Fruit fly (Drosophila melanogaster) whole organism, embryonic: Measurements from ENCODE around the gene TbCMF46.

Experiments used
- CG1024 ChIP-seq: fragments of 200-800 bp; sonication (Bioruptor generic); IDR thresholded peaks from 2 replicates; pipeline ENCODE4 v1.3.6; 2022; ENCODE audit warnings: missing biosample characterization, missing genetic modification characterization
- CG10366 ChIP-seq: fragments of 200-800 bp; sonication (Bioruptor generic); IDR thresholded peaks from 2 replicates; pipeline ENCODE4 v1.3.6; 2022; ENCODE audit warnings: missing biosample characterization, missing genetic modification characterization
- CG11456 ChIP-seq: fragments of 200-800 bp; sonication (Bioruptor generic); IDR thresholded peaks from 3 replicates; pipeline ENCODE4 v1.3.6; 2022; ENCODE audit warnings: missing biosample characterization, missing genetic modification characterization
- CG13424 ChIP-seq: fragments of 200-800 bp; sonication (Bioruptor generic); optimal IDR thresholded peaks from 2 replicates; lab custom pipeline; 2019; ENCODE audit warnings: missing biosample characterization, mild to moderate bottlenecking, missing genetic modification characterization, moderate library complexity
- CG13775 ChIP-seq: fragments of 200-800 bp; sonication (Bioruptor generic); optimal IDR thresholded peaks from 3 replicates; lab custom pipeline; 2017; ENCODE audit warnings: missing biosample characterization, mild to moderate bottlenecking, missing genetic modification characterization
- CG14014 ChIP-seq: fragments of 200-800 bp; sonication (Bioruptor generic); IDR thresholded peaks from 2 replicates; pipeline ENCODE4 v1.3.6; 2022; ENCODE audit warnings: missing biosample characterization, missing genetic modification characterization
- CG14965 ChIP-seq: fragments of 200-800 bp; sonication (Bioruptor generic); optimal IDR thresholded peaks from 2 replicates; lab custom pipeline; 2016; ENCODE audit warnings: missing biosample characterization, missing genetic modification characterization, borderline replicate concordance
- CG15269 ChIP-seq: fragments of 200-800 bp; sonication (Bioruptor generic); optimal IDR thresholded peaks from 2 replicates; lab custom pipeline; 2018; ENCODE audit warnings: missing biosample characterization, mild to moderate bottlenecking, missing genetic modification characterization, moderate library complexity
- CG1603 ChIP-seq: fragments of 200-800 bp; sonication (Bioruptor generic); optimal IDR thresholded peaks from 2 replicates; lab custom pipeline; 2019; ENCODE audit warnings: missing biosample characterization, mild to moderate bottlenecking, missing genetic modification characterization, moderate library complexity
- CG16779 ChIP-seq: fragments of 200-800 bp; sonication (Bioruptor generic); IDR thresholded peaks from 2 replicates; pipeline ENCODE4 v1.3.6; 2022; ENCODE audit warnings: missing biosample characterization, missing genetic modification characterization
- CG17186 ChIP-seq: fragments of 200-800 bp; sonication (Bioruptor generic); optimal IDR thresholded peaks from 3 replicates; lab custom pipeline; 2017; ENCODE audit warnings: missing biosample characterization, missing genetic modification reagents, missing genetic modification characterization
- CG17385 ChIP-seq: fragments of 200-800 bp; sonication (Bioruptor generic); optimal IDR thresholded peaks from 3 replicates; lab custom pipeline; 2018; ENCODE audit warnings: missing biosample characterization, mild to moderate bottlenecking, missing genetic modification characterization
- CG30020 ChIP-seq: fragments of 200-800 bp; optimal IDR thresholded peaks from 2 replicates; lab custom pipeline; 2019; ENCODE audit warnings: missing biosample characterization, mild to moderate bottlenecking, missing genetic modification characterization, moderate library complexity
- CG31441 ChIP-seq: fragments of 200-800 bp; sonication (Bioruptor generic); IDR thresholded peaks from 2 replicates; pipeline ENCODE4 v1.3.6; 2022; ENCODE audit warnings: missing biosample characterization, missing genetic modification characterization
- CG32772 ChIP-seq: fragments of 200-800 bp; sonication (Bioruptor generic); IDR thresholded peaks from 2 replicates; pipeline ENCODE4 v1.3.6; 2022; ENCODE audit warnings: missing biosample characterization, missing genetic modification characterization
- CG33213 ChIP-seq: fragments of 200-800 bp; sonication (Bioruptor generic); optimal IDR thresholded peaks from 3 replicates; lab custom pipeline; 2016; ENCODE audit warnings: missing biosample characterization, missing genetic modification characterization
- CG34376 ChIP-seq: fragments of 200-800 bp; sonication (Bioruptor generic); optimal IDR thresholded peaks from 2 replicates; lab custom pipeline; 2018; ENCODE audit warnings: missing biosample characterization, mild to moderate bottlenecking, missing genetic modification characterization
- CG34422 ChIP-seq: fragments of 200-800 bp; sonication (Bioruptor generic); IDR thresholded peaks from 3 replicates; pipeline ENCODE4 v1.3.6; 2022; ENCODE audit warnings: missing biosample characterization, missing genetic modification characterization
- CG43689 ChIP-seq: fragments of 200-800 bp; sonication (Bioruptor generic); IDR thresholded peaks from 2 replicates; pipeline ENCODE4 v1.3.6; 2022; ENCODE audit warnings: missing biosample characterization, missing genetic modification characterization
- CG6654 ChIP-seq: fragments of 200-800 bp; sonication (Bioruptor generic); optimal IDR thresholded peaks from 2 replicates; lab custom pipeline; 2017; ENCODE audit warnings: missing biosample characterization, mild to moderate bottlenecking, missing genetic modification characterization
- CG6683 ChIP-seq: fragments of 200-800 bp; sonication (Bioruptor generic); optimal IDR thresholded peaks from 2 replicates; lab custom pipeline; 2017; ENCODE audit warnings: missing biosample characterization, mild to moderate bottlenecking, missing genetic modification characterization, missing genetic modification reagents
- CG7963 ChIP-seq: fragments of 200-800 bp; sonication (Bioruptor generic); IDR thresholded peaks from 3 replicates; pipeline ENCODE4 v1.3.6; 2022; ENCODE audit warnings: missing biosample characterization, missing genetic modification characterization; ENCODE audit not compliant: partially characterized antibody
- Chrac-16 ChIP-seq: fragments of 200-800 bp; sonication (Bioruptor generic); optimal IDR thresholded peaks from 3 replicates; lab custom pipeline; 2016; ENCODE audit warnings: missing biosample characterization, missing genetic modification characterization
- Dbx ChIP-seq: fragments of 200-800 bp; sonication (Bioruptor generic); IDR thresholded peaks from 3 replicates; pipeline ENCODE4 v1.3.6; 2022; ENCODE audit warnings: missing biosample characterization, missing genetic modification characterization
- Dref ChIP-seq: fragments of 200-800 bp; sonication (Bioruptor generic); IDR thresholded peaks from 2 replicates; pipeline ENCODE4 v1.3.6; 2022; ENCODE audit warnings: missing biosample characterization, missing genetic modification characterization
- Ets65A ChIP-seq: fragments of 200-800 bp; sonication (Bioruptor generic); peaks from one replicate; lab custom pipeline; 2016; ENCODE audit warnings: missing biosample characterization, missing genetic modification characterization
- Max ChIP-seq: fragments of 200-800 bp; sonication (Bioruptor generic); optimal IDR thresholded peaks from 2 replicates; lab custom pipeline; 2016; ENCODE audit warnings: missing biosample characterization, mild to moderate bottlenecking, missing genetic modification characterization
- Mrtf ChIP-seq: fragments of 200-800 bp; sonication (Bioruptor generic); IDR thresholded peaks from 3 replicates; pipeline ENCODE4 v1.3.6; 2022; ENCODE audit warnings: missing biosample characterization, missing genetic modification characterization
- NFAT ChIP-seq: fragments of 200-800 bp; sonication (Bioruptor generic); IDR thresholded peaks from 2 replicates; pipeline ENCODE4 v1.3.6; 2022; ENCODE audit warnings: missing biosample characterization, missing genetic modification characterization
- NK7.1 ChIP-seq: fragments of 200-800 bp; sonication (Bioruptor generic); optimal IDR thresholded peaks from 3 replicates; lab custom pipeline; 2016; ENCODE audit warnings: missing biosample characterization, missing genetic modification characterization
- Sin3A ChIP-seq: fragments of >200 bp; optimal IDR thresholded peaks from 2 replicates; lab custom pipeline; 2018
- Tbp ChIP-seq: fragments of >200 bp; optimal IDR thresholded peaks from 2 replicates; lab custom pipeline; 2018; ENCODE audit warnings: missing biosample characterization, missing genetic modification characterization
- Usf ChIP-seq: fragments of 200-800 bp; sonication (Bioruptor generic); optimal IDR thresholded peaks from 2 replicates; lab custom pipeline; 2017; ENCODE audit warnings: missing genotype, missing biosample characterization, missing genetic modification characterization
- ab ChIP-seq: fragments of 200-800 bp; sonication (Bioruptor generic); optimal IDR thresholded peaks from 2 replicates; lab custom pipeline; 2016; ENCODE audit warnings: missing biosample characterization, missing genetic modification characterization
- amos ChIP-seq: fragments of 200-800 bp; sonication (Bioruptor generic); IDR thresholded peaks from 2 replicates; pipeline ENCODE4 v1.3.6; 2022; ENCODE audit warnings: missing biosample characterization, missing genetic modification characterization; ENCODE audit not compliant: partially characterized antibody
- bigmax ChIP-seq: fragments of 200-800 bp; sonication (Bioruptor generic); optimal IDR thresholded peaks from 2 replicates; lab custom pipeline; 2018; ENCODE audit warnings: missing biosample characterization, mild to moderate bottlenecking, missing genetic modification characterization
- chif ChIP-seq, 2 experiments: fragments of 200-800 bp; sonication (Bioruptor generic); optimal IDR thresholded peaks; 3 replicates each; lab custom pipeline; 2016; ENCODE audit warnings: missing biosample characterization in 2 of 2, missing genetic modification characterization in 2 of 2
- crol ChIP-seq: fragments of 200-800 bp; sonication (Bioruptor generic); IDR thresholded peaks from 2 replicates; pipeline ENCODE4 v1.3.6; 2022; ENCODE audit warnings: missing biosample characterization, missing genetic modification characterization
- dan ChIP-seq: fragments of 200-800 bp; sonication (Bioruptor generic); IDR thresholded peaks from 2 replicates; pipeline ENCODE4 v1.3.6; 2022; ENCODE audit warnings: missing biosample characterization, missing genetic modification characterization
- dpn ChIP-seq, 2 experiments: fragments of 200-800 bp; sonication (Bioruptor generic); optimal IDR thresholded peaks; 3 replicates each; lab custom pipeline; 2016; ENCODE audit warnings: missing biosample characterization in 2 of 2, missing genetic modification characterization in 2 of 2
- h ChIP-seq: fragments of >200 bp; optimal IDR thresholded peaks from 2 replicates; lab custom pipeline; 2017
- hb ChIP-seq: fragments of 200-800 bp; sonication (Bioruptor generic); IDR thresholded peaks from 3 replicates; pipeline ENCODE4 v1.3.6; 2022; ENCODE audit warnings: missing biosample characterization, missing genetic modification characterization; ENCODE audit not compliant: partially characterized antibody
- hth ChIP-seq: fragments of >200 bp; optimal IDR thresholded peaks from 2 replicates; lab custom pipeline; 2017; ENCODE audit warnings: inconsistent platforms
- mirr ChIP-seq: fragments of 200-800 bp; sonication (Bioruptor generic); optimal IDR thresholded peaks from 3 replicates; lab custom pipeline; 2018; ENCODE audit warnings: missing biosample characterization, mild to moderate bottlenecking, missing genetic modification characterization
- onecut ChIP-seq: fragments of 200-800 bp; sonication (Bioruptor generic); IDR thresholded peaks from 2 replicates; pipeline ENCODE4 v1.3.6; 2022; ENCODE audit warnings: missing biosample characterization, missing genetic modification characterization
- shn ChIP-seq: fragments of 200-800 bp; sonication (Bioruptor generic); optimal IDR thresholded peaks from 3 replicates; lab custom pipeline; 2016; ENCODE audit warnings: missing biosample characterization, missing genetic modification characterization
- tgo ChIP-seq: fragments of 200-800 bp; sonication (Bioruptor generic); IDR thresholded peaks from 3 replicates; pipeline ENCODE4 v1.3.6; 2022; ENCODE audit warnings: missing biosample characterization, missing genetic modification characterization
- tll ChIP-seq, 2 experiments: fragments of 200-800 bp in 1 of 2; fragments of >200 bp in 1 of 2; sonication (Bioruptor generic) in 1 of 2; optimal IDR thresholded peaks; 2 replicates each; lab custom pipeline; 2017 to 2019; ENCODE audit warnings: missing biosample characterization in 2 of 2, missing genetic modification characterization in 2 of 2, mild to moderate bottlenecking in 1 of 2, moderate library complexity in 1 of 2
- tna ChIP-seq: fragments of 200-800 bp; sonication (Bioruptor generic); IDR thresholded peaks from 2 replicates; pipeline ENCODE4 v1.3.6; 2022; ENCODE audit warnings: missing biosample characterization, missing genetic modification characterization; ENCODE audit not compliant: partially characterized antibody
- vfl ChIP-seq: fragments of 200-800 bp; sonication (Bioruptor generic); optimal IDR thresholded peaks from 2 replicates; lab custom pipeline; 2016; ENCODE audit warnings: missing biosample characterization, missing genetic modification characterization
- vvl ChIP-seq: fragments of 200-800 bp; sonication (Bioruptor generic); IDR thresholded peaks from 2 replicates; pipeline ENCODE4 v1.3.6; 2022; ENCODE audit warnings: missing biosample characterization, missing genetic modification characterization
- zfh2 ChIP-seq: fragments of 200-800 bp; sonication (Bioruptor generic); optimal IDR thresholded peaks from 2 replicates; lab custom pipeline; 2016; ENCODE audit warnings: missing biosample characterization, missing genetic modification characterization

Gene TbCMF46

DNA sequence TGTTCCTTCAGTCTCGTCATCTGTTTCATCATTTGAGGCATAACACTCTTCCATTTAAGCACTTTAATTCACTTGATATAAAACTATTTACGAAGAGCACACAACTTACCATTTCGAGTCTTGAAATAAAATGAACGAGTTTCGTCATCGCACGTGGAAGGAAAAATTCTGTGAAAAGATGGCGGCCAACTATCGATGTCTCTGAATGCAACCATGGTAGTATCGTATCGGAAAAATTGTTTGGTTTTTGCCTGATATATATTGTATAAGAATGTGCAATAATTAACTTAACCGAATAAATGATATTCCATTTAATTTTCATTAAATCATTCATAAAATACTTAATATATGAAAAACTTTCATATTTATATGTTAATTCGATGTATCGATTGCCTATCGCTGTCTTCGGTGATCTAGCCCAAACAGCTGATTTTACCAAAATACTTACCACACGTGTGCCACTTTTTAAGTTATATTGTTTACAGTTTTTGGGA lies 29.7 kb downstream of the TbCMF46 start, which contains the start of gene Bka (continued):
- TF ChIP-seq hb (GFP tag; lab: Robert Waterston, UW) (peak; percentile 95), CG14014 (no peak), hth (lab: Kevin White, UChicago) (no peak), CG6683 (peak; percentile 47), Chrac-16 (no peak), CG43689 (GFP tag; lab: Robert Waterston, UW) (no peak), mirr (GFP tag; lab: Kevin White, UChicago) (peak; percentile 28), vfl (GFP tag; lab: Kevin White, UChicago) (no peak), NK7.1 (no peak), dan (no peak), CG17385 (peak; percentile 79), tll (GFP tag; optimal IDR thresholded peaks at IDR 0.05; lab: Kevin White, UChicago) (no peak), CG1024 (GFP tag; lab: Robert Waterston, UW) (no peak), CG30020 (peak; percentile 83), CG13424 (peak; percentile 53), CG6654 (no peak), CG7963 (GFP tag; lab: Robert Waterston, UW) (peak; percentile 93), CG34422 (GFP tag; lab: Robert Waterston, UW) (peak; percentile 55; the same call in 1 of the 3 replicates), CG33213 (GFP tag; lab: Kevin White, UChicago) (peak; percentile 20), CG31441 (GFP tag; lab: Robert Waterston, UW) (peak; percentile 62), CG11456 (no peak), h (lab: Kevin White, UChicago) (no peak), dpn (GFP tag; optimal IDR thresholded peaks at IDR 0.05; lab: Kevin White, UChicago) (peak in 1 of 2 experiments; percentile 23), ab (GFP tag; lab: Kevin White, UChicago) (no peak), NFAT (GFP tag; lab: Robert Waterston, UW) (peak; percentile 69; the same call in 1 of the 2 replicates), Mrtf (GFP tag; lab: Robert Waterston, UW) (no peak), Usf (GFP tag; lab: Kevin White, UChicago) (no peak), CG15269 (tag; lab: Kevin White, UChicago) (peak; percentile 24), CG13775 (GFP tag; lab: Kevin White, UChicago) (peak; percentile 80), tna (GFP tag; lab: Robert Waterston, UW) (peak; percentile 92)

DNA sequence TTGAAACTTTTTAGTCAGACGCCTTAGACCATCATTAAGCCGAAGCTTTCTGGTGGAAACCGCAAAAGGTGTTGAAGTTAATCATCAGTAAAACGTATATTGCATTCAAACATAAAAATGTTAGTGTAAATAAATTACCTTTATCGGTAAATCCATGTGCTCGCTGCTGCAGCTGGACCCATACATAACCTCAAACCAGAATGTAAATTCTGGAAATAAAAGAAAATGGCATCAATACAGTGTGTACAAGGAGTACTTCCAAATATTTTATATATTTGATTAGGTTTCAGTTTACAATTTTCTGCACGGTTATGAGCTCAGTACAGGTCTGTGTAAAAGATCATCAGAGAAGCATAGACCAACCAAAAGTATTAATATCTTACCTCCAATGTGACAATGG lies 30.5 kb downstream of the TbCMF46 start:
- TF ChIP-seq onecut (no peak), CG11456 (no peak), CG14965 (GFP tag; lab: Kevin White, UChicago) (no peak), Dbx (GFP tag; lab: Robert Waterston, UW) (no peak), NK7.1 (no peak), CG10366 (GFP tag; lab: Robert Waterston, UW) (no peak), CG34376 (GFP tag; lab: Kevin White, UChicago) (no peak), CG32772 (GFP tag; lab: Robert Waterston, UW) (no peak), Ets65A (peak; percentile 70), bigmax (GFP tag; lab: Kevin White, UChicago) (peak; percentile 91), CG16779 (0 out of 2 replicates have a peak, but pooled peaks have one; percentile 22)

DNA sequence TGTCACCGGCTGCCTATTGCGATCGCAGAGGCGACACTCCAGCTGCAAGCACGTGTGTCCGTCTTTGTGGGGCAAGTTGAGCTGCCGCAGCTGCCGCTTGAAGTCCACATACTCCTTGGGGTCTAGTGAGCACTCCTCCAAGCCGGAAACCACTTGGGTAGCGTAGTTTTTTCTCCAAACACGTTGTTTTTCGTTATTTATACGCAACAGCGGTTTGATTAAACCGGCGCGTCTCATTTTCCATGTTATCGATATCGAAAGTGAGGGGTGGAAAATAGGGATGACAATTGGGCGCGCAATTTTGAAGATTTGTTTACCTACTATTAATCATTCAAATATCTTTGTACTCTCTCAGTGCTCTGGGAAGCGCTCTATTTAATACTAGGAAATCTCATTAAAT lies 31.5 kb downstream of the TbCMF46 start, which contains the start of gene mtDNA-helicase:
Gene mtDNA-helicase (minus strand): TSS at position 264 of the 400 bp plus-strand sequence.
- peak; percentile 37 for TF ChIP-seq CG1603 (tag; lab: Kevin White, UChicago)
- TF ChIP-seq Max = peak; percentile 18
- TF ChIP-seq zfh2 (GFP tag; lab: Kevin White, UChicago) = no peak
- TF ChIP-seq Sin3A (lab: Kevin White, UChicago) = peak; percentile 12
- no peak for TF ChIP-seq tgo (GFP tag; lab: Robert Waterston, UW)
- TF ChIP-seq amos (GFP tag; lab: Robert Waterston, UW) = peak; percentile 33; the same call in 1 of the 2 replicates
- no peak for TF ChIP-seq chif (GFP tag; optimal IDR thresholded peaks at IDR 0.05; lab: Kevin White, UChicago)
- TF ChIP-seq Tbp = no peak
- peak; percentile 72 for TF ChIP-seq Dref
- no peak for TF ChIP-seq vvl (GFP tag; lab: Robert Waterston, UW)
- TF ChIP-seq crol (GFP tag; lab: Robert Waterston, UW) = no peak
- TF ChIP-seq CG17186 (GFP tag; lab: Kevin White, UChicago) = peak; percentile 31
- no peak for TF ChIP-seq shn (GFP tag; lab: Kevin White, UChicago)
